Worm (Caenorhabditis elegans) whole organism, L1 larva: ENCODE results near the gene F21C10.9.

Experiments used
- aha-1 ChIP-seq: fragments of 150-350 bp; optimal IDR thresholded peaks from 2 replicates; lab custom pipeline; 2014; ENCODE audit warnings: missing biosample characterization, missing genetic modification characterization
- ama-1 ChIP-seq: fragments of 150-350 bp; optimal IDR thresholded peaks from 2 replicates; lab custom pipeline; 2014
- ceh-82 ChIP-seq, 3 experiments: fragments of 150-350 bp in 1 of 3; sonication (generic microtip) in 2 of 3; optimal IDR thresholded peaks; 2 replicates each; lab custom pipeline; 2014 to 2017; ENCODE audit warnings: missing biosample characterization in 3 of 3, missing genetic modification characterization in 3 of 3
- dpl-1 ChIP-seq, 3 experiments: fragments of 150-350 bp in 2 of 3; sonication (generic microtip) in 1 of 3; optimal IDR thresholded peaks; 2 replicates each; lab custom pipeline; 2014 to 2017; ENCODE audit warnings: missing biosample characterization in 3 of 3, missing genetic modification characterization in 3 of 3, missing genetic modification reagents in 3 of 3
- fos-1 ChIP-seq: fragments of 150-350 bp; optimal IDR thresholded peaks from 2 replicates; lab custom pipeline; 2014; ENCODE audit warnings: missing biosample characterization, missing genetic modification characterization
- lin-15B ChIP-seq: fragments of 150-350 bp; sonication (generic microtip); optimal IDR thresholded peaks from 3 replicates; lab custom pipeline; 2014; ENCODE audit warnings: missing biosample characterization, missing genetic modification characterization
- lin-39 ChIP-seq: fragments of 150-350 bp; optimal IDR thresholded peaks from 2 replicates; lab custom pipeline; 2014; ENCODE audit warnings: missing biosample characterization, missing genetic modification reagents, missing genetic modification characterization
- nhr-237 ChIP-seq: fragments of 150-350 bp; optimal IDR thresholded peaks from 2 replicates; lab custom pipeline; 2014; ENCODE audit warnings: missing biosample characterization, missing genetic modification characterization
- nhr-28 ChIP-seq: fragments of 150-350 bp; optimal IDR thresholded peaks from 2 replicates; lab custom pipeline; 2014; ENCODE audit warnings: missing biosample characterization, missing genetic modification characterization
- nhr-71 ChIP-seq: sonication (generic microtip); optimal IDR thresholded peaks from 2 replicates; lab custom pipeline; 2016; ENCODE audit warnings: mild to moderate bottlenecking, missing genetic modification characterization, moderate library complexity, missing compliant biosample characterization
- skn-1 ChIP-seq: fragments of 150-350 bp; optimal IDR thresholded peaks from 2 replicates; lab custom pipeline; 2014; ENCODE audit warnings: missing biosample characterization, missing genetic modification characterization
- tlp-1 ChIP-seq: fragments of 150-350 bp; optimal IDR thresholded peaks from 2 replicates; lab custom pipeline; 2014; ENCODE audit warnings: missing biosample characterization, missing genetic modification characterization
- unc-62 ChIP-seq: fragments of 150-350 bp; optimal IDR thresholded peaks from 2 replicates; lab custom pipeline; 2014; ENCODE audit warnings: missing biosample characterization, missing genetic modification reagents, missing genetic modification characterization

DNA sequence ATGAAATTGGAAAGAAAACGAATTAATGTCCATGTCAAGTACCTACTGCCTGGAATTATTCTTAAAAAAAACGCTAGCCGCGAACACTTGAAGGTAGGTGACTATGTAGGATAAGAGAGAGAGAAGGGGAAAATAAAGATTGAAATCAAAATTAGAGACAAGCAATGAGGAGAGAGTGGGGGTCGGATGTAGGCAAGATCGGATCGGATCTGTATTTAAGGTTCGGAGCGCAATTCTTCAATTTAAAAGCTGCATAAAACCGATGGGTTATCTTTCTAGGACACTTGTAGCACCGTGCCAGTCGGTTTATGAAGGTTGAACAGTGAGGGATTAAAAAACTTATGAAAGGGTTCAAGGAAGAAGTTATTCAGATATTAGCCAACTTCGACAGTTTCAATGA is 35.4 kb downstream of the F21C10.9 start:
- TF ChIP-seq nhr-71 (tag; lab: Kevin White, UChicago), result no peak
- no peak for TF ChIP-seq tlp-1
- TF ChIP-seq aha-1, result no peak
- TF ChIP-seq nhr-28, result no peak
- no peak for TF ChIP-seq nhr-237 (tag; lab: Kevin White, UChicago)
- TF ChIP-seq unc-62, result no peak
- no peak for TF ChIP-seq lin-15B
- TF ChIP-seq skn-1 (tag; lab: Kevin White, UChicago), result no peak
- TF ChIP-seq fos-1, result no peak
- TF ChIP-seq ceh-82 (tag; optimal IDR thresholded peaks at IDR 0.05; lab: Kevin White, UChicago), result no peak
- TF ChIP-seq lin-39 (tag; lab: Kevin White, UChicago), result no peak
- no peak for TF ChIP-seq ama-1 (lab: Kevin White, UChicago)
- no peak for TF ChIP-seq dpl-1 (GFP tag; optimal IDR thresholded peaks at IDR 0.05; lab: Kevin White, UChicago)
